Worm (Caenorhabditis elegans): ENCODE data around the gene bath-36.
A peak's percentile ranks its signal among the peaks of the same experiment; 100 is the strongest.

Gene bath-36

ce11 chrV:15187083-15188057 is at the start of gene bath-36, which contains the start of gene cyn-7 (continued):
- TF ChIP-seq aptf-3 (GFP tag; IDR thresholded peaks at IDR 0.05) = no peak
- TF ChIP-seq lsl-1 (GFP tag; optimal IDR thresholded peaks at IDR 0.05) = peak; percentile 49
- TF ChIP-seq lag-1 (GFP tag; IDR thresholded peaks at IDR 0.05) = no peak
- TF ChIP-seq cebp-1 (GFP tag; IDR thresholded peaks at IDR 0.05) = no peak; the same call in 1 of the 2 replicates
- TF ChIP-seq cebp-1 (tag; optimal IDR thresholded peaks at IDR 0.05) = peak; percentile 61
- peak; percentile 81 for TF ChIP-seq pbrm-1 (GFP tag; IDR thresholded peaks at IDR 0.05)
- TF ChIP-seq die-1 (tag; optimal IDR thresholded peaks at IDR 0.05) = no peak
- TF ChIP-seq F33H1.4 (GFP tag; IDR thresholded peaks at IDR 0.05) = peak; percentile 56
- TF ChIP-seq F49E8.2 (tag; optimal IDR thresholded peaks at IDR 0.05; ENCODE audit: insufficient read depth) = peak; percentile 15
- TF ChIP-seq Y79H2A.3 (GFP tag; conservative IDR thresholded peaks at IDR 0.05) = no peak
- no peak for TF ChIP-seq egl-18 (GFP tag; IDR thresholded peaks at IDR 0.05)
- TF ChIP-seq nhr-179 (tag; optimal IDR thresholded peaks at IDR 0.05) = no peak
- TF ChIP-seq C17E4.6 (GFP tag; IDR thresholded peaks at IDR 0.05) = 0 out of 2 replicates have a peak, but pooled peaks have one; percentile 26
- TF ChIP-seq attf-6 (GFP tag; IDR thresholded peaks at IDR 0.05) = no peak
- no peak; the same call in 1 of the 2 replicates for TF ChIP-seq attf-3 (GFP tag; conservative IDR thresholded peaks at IDR 0.05)
- TF ChIP-seq nhr-90 (tag; optimal IDR thresholded peaks at IDR 0.05) = no peak
- TF ChIP-seq ztf-28 (GFP tag; IDR thresholded peaks at IDR 0.05) = no peak
- TF ChIP-seq T26A5.8 (tag; optimal IDR thresholded peaks at IDR 0.05) = no peak
- peak; percentile 68 for TF ChIP-seq dox-1 (GFP tag; IDR thresholded peaks at IDR 0.05)
- no peak for TF ChIP-seq hlh-26 (GFP tag; conservative IDR thresholded peaks at IDR 0.05)
- 0 out of 2 replicates have a peak, but pooled peaks have one; percentile 29 for TF ChIP-seq Y67H2A.10 (GFP tag; conservative IDR thresholded peaks at IDR 0.05)
- peak; percentile 99 for TF ChIP-seq hsf-1 (GFP tag; IDR thresholded peaks at IDR 0.05)
- TF ChIP-seq snpc-1.1 (tag; optimal IDR thresholded peaks at IDR 0.05; ENCODE audit: insufficient read depth) = no peak
- TF ChIP-seq fkh-3 (tag; optimal IDR thresholded peaks at IDR 0.05) = no peak
- TF ChIP-seq mxl-1 (tag; optimal IDR thresholded peaks at IDR 0.05) = no peak
- peak in 1 of 3 experiments; percentile 66 for TF ChIP-seq lin-35 (GFP tag; optimal IDR thresholded peaks at IDR 0.05)
- TF ChIP-seq gei-17 (GFP tag; optimal IDR thresholded peaks at IDR 0.05) = peak; percentile 59
- peak; percentile 55; the same call in 1 of the 2 replicates for TF ChIP-seq B0336.3 (GFP tag; IDR thresholded peaks at IDR 0.05)
- TF ChIP-seq lir-1 (GFP tag; conservative IDR thresholded peaks at IDR 0.05) = peak; percentile 70
- TF ChIP-seq akir-1 (GFP tag; optimal IDR thresholded peaks at IDR 0.05) = no peak
- no peak for TF ChIP-seq hrde-1 (tag; optimal IDR thresholded peaks at IDR 0.05; ENCODE audit: borderline replicate concordance)
- TF ChIP-seq let-607 (tag; optimal IDR thresholded peaks at IDR 0.05) = peak in 1 of 2 experiments; percentile 63
- no peak for TF ChIP-seq athp-1 (tag; optimal IDR thresholded peaks at IDR 0.05)
- TF ChIP-seq B0261.1 (tag; optimal IDR thresholded peaks at IDR 0.05) = peak; percentile 7

- no peak for TF ChIP-seq zfh-2 (GFP tag; conservative IDR thresholded peaks at IDR 0.05)
- peak; percentile 3 for TF ChIP-seq nhr-80 (tag; optimal IDR thresholded peaks at IDR 0.05)
These were observed 47.9 kb upstream of the bath-36 start for ce11 chrV:15139811-15140210.
